Worm (Caenorhabditis elegans): ENCODE data around the gene srp-1.

- TF ChIP-seq hlh-30 (tag; optimal IDR thresholded peaks at IDR 0.05; ENCODE audit: insufficient read depth) (no peak), nhr-10 (tag; optimal IDR thresholded peaks at IDR 0.05) (no peak), lin-15B (tag; optimal IDR thresholded peaks at IDR 0.05) (no peak), daf-16 (GFP tag; optimal IDR thresholded peaks at IDR 0.05) (no peak), daf-16 (tag; optimal IDR thresholded peaks at IDR 0.05) (no peak), dmd-8 (GFP tag; IDR thresholded peaks at IDR 0.05) (no peak), ama-1 (optimal IDR thresholded peaks at IDR 0.05) (no peak), pqm-1 (tag; optimal IDR thresholded peaks at IDR 0.05) (no peak), ztf-7 (tag; optimal IDR thresholded peaks at IDR 0.05) (no peak), duxl-1 (tag; optimal IDR thresholded peaks at IDR 0.05; ENCODE audit: poor library complexity) (no peak), nhr-111 (GFP tag; optimal IDR thresholded peaks at IDR 0.05) (no peak), aly-2 (tag; optimal IDR thresholded peaks at IDR 0.05) (no peak), jun-1 (tag; optimal IDR thresholded peaks at IDR 0.05) (no peak), nhr-77 (tag; optimal IDR thresholded peaks at IDR 0.05) (no peak)
Observed at ce11 chrV:719731-720130, 33.4 kb upstream of the srp-1 start, which contains the start of gene srbc-40.

All from whole organism, L4 larva.